Worm (Caenorhabditis elegans): ENCODE results near the gene mcm-3AP.

Gene mcm-3AP

DNA sequence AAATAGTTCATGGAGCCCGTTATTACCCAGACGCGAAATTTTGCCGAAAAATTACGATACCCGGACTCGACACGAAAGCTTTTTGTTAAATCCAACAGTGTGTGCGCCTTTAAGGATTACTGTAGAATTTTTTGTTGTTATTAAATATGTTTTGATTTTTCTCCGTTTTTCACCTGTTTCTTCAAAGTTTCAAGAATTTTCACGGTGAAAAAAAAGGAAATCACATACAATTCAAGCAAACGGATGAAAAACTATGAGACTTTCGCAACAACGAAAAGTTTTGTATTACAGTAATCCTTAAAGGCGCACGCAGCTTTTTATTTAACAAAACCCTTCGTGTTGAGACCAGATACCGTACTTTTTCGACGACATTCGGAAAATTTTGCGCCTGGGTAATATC lies 5.5 kb downstream of the mcm-3AP start:
- TF ChIP-seq egl-27 (tag; optimal IDR thresholded peaks at IDR 0.05) (no peak), jun-1 (tag; optimal IDR thresholded peaks at IDR 0.05) (no peak), ama-1 (optimal IDR thresholded peaks at IDR 0.05) (no peak), mep-1 (tag; optimal IDR thresholded peaks at IDR 0.05) (no peak), C16A3.4 (tag; optimal IDR thresholded peaks at IDR 0.05) (no peak), nhr-77 (tag; optimal IDR thresholded peaks at IDR 0.05) (no peak), hlh-4 (tag; optimal IDR thresholded peaks at IDR 0.05) (no peak), nhr-90 (tag; optimal IDR thresholded peaks at IDR 0.05; ENCODE audit: poor library complexity) (no peak)

- TF ChIP-seq skn-1 (tag; optimal IDR thresholded peaks at IDR 0.05), result no peak
- TF ChIP-seq ets-5 (GFP tag; IDR thresholded peaks at IDR 0.05), result no peak
- no peak for TF ChIP-seq xbp-1 (tag; optimal IDR thresholded peaks at IDR 0.05)
These were observed 7.4 kb downstream of the mcm-3AP start, which contains the start of gene ceh-19 for ce11 chrIV:7955849-7956248. Gene ceh-19, minus strand, starts transcription at chrIV:7955949.

DNA sequence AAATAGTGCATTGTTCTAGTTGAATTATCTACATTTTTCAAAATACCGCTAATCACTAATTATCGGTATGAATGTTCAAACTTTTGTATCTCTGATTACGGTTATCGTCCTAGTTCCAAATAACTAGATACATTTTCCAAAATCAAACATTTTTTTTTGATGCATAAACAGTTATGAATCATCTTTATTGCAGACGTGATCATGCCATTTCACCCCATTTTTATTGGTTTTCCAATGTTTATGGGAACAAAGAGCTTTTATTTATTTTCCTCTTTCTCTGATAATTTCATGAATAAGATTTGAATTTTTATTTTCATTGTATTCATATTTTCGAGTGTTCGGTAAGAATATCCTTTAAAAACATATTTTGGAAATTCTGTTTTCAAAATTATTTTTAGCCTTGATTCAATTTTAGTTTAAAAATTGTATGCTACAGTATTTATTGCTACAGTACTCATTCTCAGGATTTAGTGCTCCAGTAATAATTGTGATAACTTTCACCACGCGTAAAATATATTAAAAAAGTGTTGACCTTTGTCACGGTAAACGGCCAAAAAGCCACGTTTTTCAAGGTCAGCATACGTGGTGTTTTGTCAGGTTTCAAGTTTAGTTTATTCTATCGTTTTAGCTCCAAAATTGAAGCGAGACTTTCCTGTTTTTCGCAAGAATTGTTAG lies 8.3 kb downstream of the mcm-3AP start, which contains the start of gene csr-1:
Gene csr-1 (plus strand): TSS at position 625 of the 675 bp plus-strand sequence.
- TF ChIP-seq nhr-90 (tag; optimal IDR thresholded peaks at IDR 0.05; ENCODE audit: poor library complexity) (no peak), ceh-88 (GFP tag; IDR thresholded peaks at IDR 0.05) (no peak), snpc-4 (tag; optimal IDR thresholded peaks at IDR 0.05) (no peak), mef-2 (tag; optimal IDR thresholded peaks at IDR 0.05) (no peak), hlh-17 (GFP tag; optimal IDR thresholded peaks at IDR 0.05; ENCODE audit: borderline replicate concordance) (no peak), dsc-1 (tag; optimal IDR thresholded peaks at IDR 0.05) (no peak), unc-98 (GFP tag; IDR thresholded peaks at IDR 0.05) (no peak), tlp-1 (tag; optimal IDR thresholded peaks at IDR 0.05) (no peak), nhr-20 (tag; optimal IDR thresholded peaks at IDR 0.05) (no peak), unc-62 (GFP tag; optimal IDR thresholded peaks at IDR 0.05) (no peak), fkh-10 (GFP tag; optimal IDR thresholded peaks at IDR 0.05) (no peak), lin-14 (GFP tag; optimal IDR thresholded peaks at IDR 0.05) (no peak), unc-130 (tag; optimal IDR thresholded peaks at IDR 0.05) (no peak)

- TF ChIP-seq alr-1 (tag; optimal IDR thresholded peaks at IDR 0.05; ENCODE audit: borderline replicate concordance) (no peak), sup-37 (GFP tag; optimal IDR thresholded peaks at IDR 0.05) (no peak), rnt-1 (tag; optimal IDR thresholded peaks at IDR 0.05) (no peak), mef-2 (tag; optimal IDR thresholded peaks at IDR 0.05) (no peak), snpc-4 (tag; optimal IDR thresholded peaks at IDR 0.05) (no peak), C16A3.4 (tag; optimal IDR thresholded peaks at IDR 0.05) (no peak), lin-35 (GFP tag; optimal IDR thresholded peaks at IDR 0.05) (no peak), egl-13 (tag; optimal IDR thresholded peaks at IDR 0.05) (no peak), aly-2 (tag; optimal IDR thresholded peaks at IDR 0.05) (no peak), hlh-4 (tag; optimal IDR thresholded peaks at IDR 0.05) (no peak), tlp-1 (tag; optimal IDR thresholded peaks at IDR 0.05) (no peak), unc-30 (tag; optimal IDR thresholded peaks at IDR 0.05) (no peak), lin-15B (tag; optimal IDR thresholded peaks at IDR 0.05) (no peak), ceh-8 (GFP tag; optimal IDR thresholded peaks at IDR 0.05) (no peak), nhr-19 (GFP tag; conservative IDR thresholded peaks at IDR 0.05) (no peak), fos-1 (tag; optimal IDR thresholded peaks at IDR 0.05) (no peak), Y116A8C.19 (tag; optimal IDR thresholded peaks at IDR 0.05; ENCODE audit: borderline replicate concordance) (no peak)
These were observed 9.0 kb downstream of the mcm-3AP start, which contains the start of gene frpr-10 for ce11 chrIV:7957504-7957903. Gene frpr-10, plus strand, starts transcription at chrIV:7957804.

- TF ChIP-seq fos-1 (tag; optimal IDR thresholded peaks at IDR 0.05) (no peak), blmp-1 (tag; optimal IDR thresholded peaks at IDR 0.05) (no peak), nhr-47 (tag; optimal IDR thresholded peaks at IDR 0.05) (no peak), ceh-88 (GFP tag; IDR thresholded peaks at IDR 0.05) (no peak)
These were observed 9.6 kb downstream of the mcm-3AP start for ce11 chrIV:7958092-7958491.

All from whole organism, L1 larva.